Worm (Caenorhabditis elegans): Measurements from ENCODE around the gene C39D10.5.

C39D10.5 gene

ce11 chrX:7839989-7840388 is 52.2 kb downstream of the C39D10.5 start:
- TF ChIP-seq lin-32 (GFP tag; optimal IDR thresholded peaks at IDR 0.05) = no peak
- TF ChIP-seq ham-2 (GFP tag; optimal IDR thresholded peaks at IDR 0.05) = no peak
- TF ChIP-seq mls-2 (tag; optimal IDR thresholded peaks at IDR 0.05) = no peak
- TF ChIP-seq nhr-76 (tag; optimal IDR thresholded peaks at IDR 0.05) = no peak
- no peak for TF ChIP-seq elt-1 (tag; optimal IDR thresholded peaks at IDR 0.05; ENCODE audit: borderline replicate concordance, insufficient read depth)
- no peak for TF ChIP-seq elt-3 (tag; optimal IDR thresholded peaks at IDR 0.05)
- TF ChIP-seq M03D4.4 (tag; optimal IDR thresholded peaks at IDR 0.05) = no peak
- TF ChIP-seq nhr-2 (tag; optimal IDR thresholded peaks at IDR 0.05) = no peak
- TF ChIP-seq ceh-43 (GFP tag; optimal IDR thresholded peaks at IDR 0.05) = no peak
- no peak for TF ChIP-seq mep-1 (tag; optimal IDR thresholded peaks at IDR 0.05)
- TF ChIP-seq unc-39 (tag; optimal IDR thresholded peaks at IDR 0.05) = no peak

All from whole organism, mixed stage, embryonic.